Worm (Caenorhabditis elegans) whole organism, L3 larva: ENCODE data around the gene C29E4.15.

Experiments used
- R02D3.7 ChIP-seq: fragments of 150-350 bp; optimal IDR thresholded peaks from 2 replicates; lab custom pipeline; 2014; ENCODE audit warnings: missing biosample characterization, missing genetic modification characterization
- ama-1 ChIP-seq: fragments of 150-350 bp; optimal IDR thresholded peaks from 2 replicates; lab custom pipeline; 2018
- ceh-16 ChIP-seq: sonication (generic microtip); optimal IDR thresholded peaks from 2 replicates; lab custom pipeline; 2017; ENCODE audit warnings: missing biosample characterization, missing genetic modification characterization
- ceh-9 ChIP-seq: sonication (generic microtip); optimal IDR thresholded peaks from 2 replicates; lab custom pipeline; 2018; ENCODE audit warnings: missing biosample characterization, missing genetic modification characterization
- daf-12 ChIP-seq: fragments of 150-350 bp; optimal IDR thresholded peaks from 2 replicates; lab custom pipeline; 2014; ENCODE audit warnings: missing biosample characterization, missing genetic modification reagents, missing genetic modification characterization
- egl-5 ChIP-seq: fragments of 150-350 bp; optimal IDR thresholded peaks from 2 replicates; lab custom pipeline; 2017; ENCODE audit warnings: missing biosample characterization, missing genetic modification reagents, missing genetic modification characterization, inconsistent platforms
- elt-1 ChIP-seq: fragments of 150-350 bp; optimal IDR thresholded peaks from 2 replicates; lab custom pipeline; 2014; ENCODE audit warnings: missing biosample characterization, missing genetic modification characterization
- elt-3 ChIP-seq, 3 experiments: fragments of 150-350 bp in 1 of 3; sonication (generic microtip) in 2 of 3; optimal IDR thresholded peaks; 2 replicates in 2 of 3; 4 replicates in 1 of 3; lab custom pipeline; 2014 to 2017; ENCODE audit warnings: missing biosample characterization in 3 of 3, missing genetic modification characterization in 3 of 3
- fkh-2 ChIP-seq: fragments of 150-350 bp; optimal IDR thresholded peaks from 2 replicates; lab custom pipeline; 2014; ENCODE audit warnings: missing biosample characterization, missing genetic modification reagents, missing genetic modification characterization
- fos-1 ChIP-seq: fragments of 150-350 bp; optimal IDR thresholded peaks from 2 replicates; lab custom pipeline; 2014; ENCODE audit warnings: missing biosample characterization, missing genetic modification characterization
- hmg-11 ChIP-seq: sonication (generic microtip); optimal IDR thresholded peaks from 2 replicates; lab custom pipeline; 2016; ENCODE audit warnings: missing genetic modification characterization, missing compliant biosample characterization
- lin-15B ChIP-seq: fragments of 150-350 bp; optimal IDR thresholded peaks from 2 replicates; lab custom pipeline; 2014; ENCODE audit warnings: missing biosample characterization, missing genetic modification characterization
- lin-39 ChIP-seq: fragments of 150-350 bp; optimal IDR thresholded peaks from 2 replicates; lab custom pipeline; 2018; ENCODE audit warnings: missing biosample characterization, missing genetic modification reagents, missing genetic modification characterization
- lsy-12 ChIP-seq: sonication (generic microtip); optimal IDR thresholded peaks from 2 replicates; lab custom pipeline; 2016; ENCODE audit warnings: mild to moderate bottlenecking, missing genetic modification characterization, missing compliant biosample characterization
- mdl-1 ChIP-seq: fragments of 150-350 bp; optimal IDR thresholded peaks from 2 replicates; lab custom pipeline; 2014; ENCODE audit warnings: missing biosample characterization, missing genetic modification characterization
- mml-1 ChIP-seq: fragments of 150-350 bp; sonication (generic microtip); optimal IDR thresholded peaks from 3 replicates; lab custom pipeline; 2014; ENCODE audit warnings: missing biosample characterization, missing genetic modification characterization
- nfya-1 ChIP-seq: sonication (generic microtip); optimal IDR thresholded peaks from 2 replicates; lab custom pipeline; 2017; ENCODE audit warnings: missing genetic modification characterization, mild to moderate bottlenecking, missing compliant biosample characterization, antibody characterized with exemption, moderate library complexity; ENCODE audit not compliant: insufficient read depth
- nhr-11 ChIP-seq: fragments of 150-350 bp; optimal IDR thresholded peaks from 2 replicates; lab custom pipeline; 2014; ENCODE audit warnings: missing biosample characterization, missing genetic modification characterization
- nhr-23 ChIP-seq: fragments of 150-350 bp; optimal IDR thresholded peaks from 2 replicates; lab custom pipeline; 2014; ENCODE audit warnings: missing biosample characterization, missing genetic modification reagents, missing genetic modification characterization
- nhr-237 ChIP-seq: fragments of 150-350 bp; optimal IDR thresholded peaks from 2 replicates; lab custom pipeline; 2014; ENCODE audit warnings: missing biosample characterization, missing genetic modification characterization
- nhr-25 ChIP-seq: sonication (generic microtip); optimal IDR thresholded peaks from 2 replicates; lab custom pipeline; 2017; ENCODE audit warnings: missing biosample characterization, missing genetic modification characterization
- nhr-28 ChIP-seq: fragments of 150-350 bp; optimal IDR thresholded peaks from 2 replicates; lab custom pipeline; 2014; ENCODE audit warnings: missing biosample characterization, missing genetic modification characterization
- nhr-76 ChIP-seq: fragments of 150-350 bp; sonication (generic microtip); optimal IDR thresholded peaks from 5 replicates; lab custom pipeline; 2014; ENCODE audit warnings: missing biosample characterization, missing genetic modification characterization
- nhr-77 ChIP-seq: fragments of 150-350 bp; optimal IDR thresholded peaks from 2 replicates; lab custom pipeline; 2014; ENCODE audit warnings: missing biosample characterization, missing genetic modification characterization
- sea-2 ChIP-seq: fragments of 150-350 bp; sonication (generic microtip); optimal IDR thresholded peaks from 4 replicates; lab custom pipeline; 2014; ENCODE audit warnings: missing biosample characterization, missing genetic modification reagents, missing genetic modification characterization
- skn-1 ChIP-seq: fragments of 150-350 bp; optimal IDR thresholded peaks from 2 replicates; lab custom pipeline; 2014; ENCODE audit warnings: missing biosample characterization, missing genetic modification characterization
- snpc-4 ChIP-seq: fragments of 150-350 bp; optimal IDR thresholded peaks from 2 replicates; lab custom pipeline; 2014; ENCODE audit warnings: missing biosample characterization, missing genetic modification characterization
- tbx-2 ChIP-seq: sonication (generic microtip); optimal IDR thresholded peaks from 2 replicates; lab custom pipeline; 2016; ENCODE audit warnings: mild to moderate bottlenecking, missing genetic modification characterization, missing compliant biosample characterization
- unc-39 ChIP-seq: sonication (generic microtip); optimal IDR thresholded peaks from 4 replicates; lab custom pipeline; 2017; ENCODE audit warnings: missing biosample characterization, missing genetic modification characterization
- unc-62 ChIP-seq: fragments of 150-350 bp; sonication (generic microtip); optimal IDR thresholded peaks from 4 replicates; lab custom pipeline; 2014; ENCODE audit warnings: missing biosample characterization, missing genetic modification reagents, missing genetic modification characterization
- zag-1 ChIP-seq: fragments of 150-350 bp; optimal IDR thresholded peaks from 2 replicates; lab custom pipeline; 2014; ENCODE audit warnings: missing biosample characterization, missing genetic modification characterization
- ztf-4 ChIP-seq: fragments of 150-350 bp; optimal IDR thresholded peaks from 2 replicates; lab custom pipeline; 2014; ENCODE audit warnings: missing biosample characterization, missing genetic modification characterization

C29E4.15 gene

DNA sequence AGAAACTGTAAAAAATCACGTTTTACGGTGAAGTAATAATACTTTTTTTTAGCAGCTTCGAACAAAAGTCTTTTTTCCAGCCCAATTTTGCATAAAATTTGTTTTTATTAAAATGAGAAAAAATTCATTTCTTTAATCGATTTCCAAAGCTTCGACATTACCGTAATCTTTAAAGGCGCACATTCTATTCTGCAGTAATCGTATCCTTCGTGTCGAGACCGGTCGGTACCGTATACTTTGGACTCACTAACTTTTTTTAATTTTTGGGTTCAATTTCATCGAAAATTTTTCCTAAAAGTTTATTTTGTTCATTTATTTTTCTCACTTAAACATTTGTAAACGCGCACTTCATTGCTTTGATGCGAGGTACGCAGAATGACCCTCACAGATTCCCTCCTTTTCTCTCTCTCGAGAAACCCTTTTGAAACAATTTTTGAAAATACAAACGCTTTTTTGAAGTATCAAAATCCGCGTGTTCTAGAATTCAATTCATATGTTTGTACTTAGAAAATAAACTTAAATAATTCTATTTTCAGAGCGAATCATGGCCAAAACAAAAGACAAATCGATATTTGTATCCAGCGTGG is 34.3 kb downstream of the C29E4.15 start, which contains the start of gene hrpk-2:
Gene hrpk-2, plus strand, starts transcription at position 537 of the 587 bp plus-strand sequence.
- TF ChIP-seq lin-15B (no peak), nhr-76 (tag; lab: Kevin White, UChicago) (no peak), tbx-2 (no peak), R02D3.7 (tag; lab: Kevin White, UChicago) (no peak), lin-39 (tag; lab: Kevin White, UChicago) (no peak), elt-1 (tag; lab: Kevin White, UChicago) (no peak), sea-2 (GFP tag; lab: Kevin White, UChicago) (no peak), ceh-9 (tag; lab: Kevin White, UChicago) (no peak)

ce11 chrIII:7996353-7996752 is 43.9 kb downstream of the C29E4.15 start, which contains the start of gene npr-17:
npr-17 (minus strand) TSS chrIII:7996453.
- TF ChIP-seq mml-1 (tag; lab: Kevin White, UChicago) = no peak
- no peak for TF ChIP-seq daf-12 (tag; lab: Kevin White, UChicago)
- TF ChIP-seq nhr-77 (tag; lab: Kevin White, UChicago) = no peak
- no peak for TF ChIP-seq nfya-1 (tag; lab: Kevin White, UChicago)

- TF ChIP-seq nhr-23 (tag; lab: Kevin White, UChicago) = no peak
These were observed 45.1 kb downstream of the C29E4.15 start for ce11 chrIII:7997447-7998046.

- no peak for TF ChIP-seq ceh-16 (tag; lab: Kevin White, UChicago)
- TF ChIP-seq R02D3.7 (tag; lab: Kevin White, UChicago) = no peak
- TF ChIP-seq ztf-4 (tag; lab: Kevin White, UChicago) = no peak
- no peak for TF ChIP-seq nhr-11 (tag; lab: Kevin White, UChicago)
- no peak for TF ChIP-seq nhr-237 (tag; lab: Kevin White, UChicago)
- no peak for TF ChIP-seq nhr-25 (tag; lab: Kevin White, UChicago)
- no peak for TF ChIP-seq snpc-4 (tag; lab: Kevin White, UChicago)
- no peak for TF ChIP-seq lin-15B
- no peak for TF ChIP-seq elt-3 (tag; optimal IDR thresholded peaks at IDR 0.05; lab: Kevin White, UChicago)
- no peak for TF ChIP-seq nhr-23 (tag; lab: Kevin White, UChicago)
- no peak for TF ChIP-seq skn-1 (tag; lab: Kevin White, UChicago)
- TF ChIP-seq daf-12 (tag; lab: Kevin White, UChicago) = no peak
- TF ChIP-seq nhr-28 (tag; lab: Kevin White, UChicago) = no peak
- no peak for TF ChIP-seq fos-1 (tag; lab: Kevin White, UChicago)
- TF ChIP-seq zag-1 (tag; lab: Kevin White, UChicago) = no peak
These were observed 49.1 kb downstream of the C29E4.15 start for ce11 chrIII:8001557-8001956.

- no peak for TF ChIP-seq tbx-2
- no peak for TF ChIP-seq lin-15B
- TF ChIP-seq unc-39 (tag; lab: Kevin White, UChicago) = no peak
- no peak for TF ChIP-seq egl-5 (tag; lab: Kevin White, UChicago)
- TF ChIP-seq hmg-11 (tag; lab: Kevin White, UChicago) = no peak
- no peak for TF ChIP-seq mdl-1 (tag; lab: Kevin White, UChicago)
- no peak for TF ChIP-seq lsy-12
- no peak for TF ChIP-seq ama-1 (lab: Kevin White, UChicago)
- no peak for TF ChIP-seq R02D3.7 (tag; lab: Kevin White, UChicago)
- TF ChIP-seq unc-62 (GFP tag; lab: Kevin White, UChicago) = no peak
- no peak for TF ChIP-seq skn-1 (tag; lab: Kevin White, UChicago)
- no peak for TF ChIP-seq fkh-2
- no peak for TF ChIP-seq nhr-25 (tag; lab: Kevin White, UChicago)
These were observed 51.7 kb downstream of the C29E4.15 start, which contains the start of gene C06G4.6 for ce11 chrIII:8004091-8004490. C06G4.6 (plus strand) TSS chrIII:8004391.
